Worm (Caenorhabditis elegans): ENCODE data around the gene C44H9.4.

ce11 chrV:12882370-12882769 lies 46.9 kb downstream of the C44H9.4 start:
- TF ChIP-seq ama-1 (optimal IDR thresholded peaks at IDR 0.05) (no peak), ztf-11 (tag; optimal IDR thresholded peaks at IDR 0.05) (no peak), aly-2 (tag; optimal IDR thresholded peaks at IDR 0.05) (no peak)

All from whole organism, L3 larva.